Worm (Caenorhabditis elegans) whole organism, mixed stage, embryonic: Measurements from ENCODE around the gene gst-13.

Source experiments
- ceh-39 ChIP-seq: fragments of 150-350 bp; optimal IDR thresholded peaks from 2 replicates; lab custom pipeline; 2014; ENCODE audit warnings: missing biosample characterization, missing genetic modification characterization
- elt-3 ChIP-seq: fragments of 150-350 bp; optimal IDR thresholded peaks from 2 replicates; lab custom pipeline; 2014; ENCODE audit warnings: missing biosample characterization, missing genetic modification characterization
- mep-1 ChIP-seq: fragments of 150-350 bp; optimal IDR thresholded peaks from 2 replicates; lab custom pipeline; 2017; ENCODE audit warnings: missing biosample characterization, missing genetic modification reagents, missing genetic modification characterization, inconsistent platforms
- nhr-2 ChIP-seq: fragments of 150-350 bp; optimal IDR thresholded peaks from 2 replicates; lab custom pipeline; 2014; ENCODE audit warnings: missing biosample characterization, missing genetic modification characterization
- tbx-8 ChIP-seq: fragments of 200-800 bp; sonication (Bioruptor generic); optimal IDR thresholded peaks from 2 replicates; lab custom pipeline; 2018; ENCODE audit warnings: mild to moderate bottlenecking, missing genetic modification characterization, moderate library complexity, missing compliant biosample characterization
- unc-62 ChIP-seq: fragments of 150-350 bp; optimal IDR thresholded peaks from 2 replicates; lab custom pipeline; 2014; ENCODE audit warnings: missing biosample characterization, missing genetic modification reagents, missing genetic modification characterization

ce11 chrII:9271285-9271684, 40.0 kb downstream of the gst-13 start:
- TF ChIP-seq tbx-8 (GFP tag; lab: Kevin White, UChicago) (no peak), mep-1 (tag; lab: Kevin White, UChicago) (no peak), unc-62 (GFP tag; lab: Kevin White, UChicago) (no peak), elt-3 (no peak), ceh-39 (no peak), nhr-2 (tag; lab: Kevin White, UChicago) (no peak)
